Fruit fly (Drosophila melanogaster) S2 (cell line): ENCODE data around the gene Grl36a.

Experiments used
- CG8478 ChIP-seq: fragments of >200 bp; optimal IDR thresholded peaks from 2 replicates; lab custom pipeline; 2018
- CTCF ChIP-seq, 2 experiments: fragments of >200 bp; optimal IDR thresholded peaks; 2 replicates each; lab custom pipeline; 2018

dm6 chr2L:17207072-17207471 is 25.3 kb downstream of the Grl36a start:
- TF ChIP-seq CTCF (optimal IDR thresholded peaks at IDR 0.05; lab: Kevin White, UChicago) = no peak
- no peak for TF ChIP-seq CG8478 (lab: Kevin White, UChicago)
